Fruit fly (Drosophila melanogaster): ENCODE measurements around the gene Trax.

DNA sequence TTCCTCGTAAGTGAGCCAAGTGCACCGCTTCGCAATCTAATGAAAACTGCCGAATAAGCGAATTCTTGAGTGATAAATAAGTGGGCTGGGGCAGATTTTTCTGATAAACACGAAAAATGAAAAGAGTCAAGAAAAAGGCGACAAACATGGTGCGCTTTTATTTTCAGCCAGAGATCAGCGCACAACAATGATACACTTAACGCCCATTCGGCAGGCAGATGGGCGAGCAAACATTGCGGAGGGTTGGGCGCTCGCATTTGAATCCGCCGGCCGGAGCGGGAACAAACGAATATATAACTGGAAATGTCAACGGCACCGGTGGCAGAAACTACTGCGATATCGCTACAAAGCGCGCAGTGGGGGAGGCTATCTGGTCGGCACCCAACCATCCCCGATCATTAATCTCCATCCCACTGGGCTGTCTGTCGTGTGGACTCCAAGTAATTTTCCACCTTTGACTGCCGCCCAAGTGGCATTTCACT, 45.6 kb downstream of the Trax start, which contains the start of gene CG6125:
- TF ChIP-seq CG31627 (GFP tag; optimal IDR thresholded peaks at IDR 0.05) (no peak), CG7368 (GFP tag; optimal IDR thresholded peaks at IDR 0.05) (no peak), pdm3 (GFP tag; optimal IDR thresholded peaks at IDR 0.05) (no peak), CG6854 (GFP tag; optimal IDR thresholded peaks at IDR 0.05) (no peak), ss (GFP tag; optimal IDR thresholded peaks at IDR 0.05) (no peak), CG16779 (tag; optimal IDR thresholded peaks at IDR 0.05) (no peak), vri (GFP tag; optimal IDR thresholded peaks at IDR 0.05) (no peak), fd85E (GFP tag; optimal IDR thresholded peaks at IDR 0.05) (no peak)
